Worm (Caenorhabditis elegans) whole organism, L4 larva: ENCODE data around the gene W08E12.2.
A peak's percentile ranks its signal among the peaks of the same experiment; 100 is the strongest.

Experiments used
- F26F4.8 ChIP-seq: fragments of 200-800 bp; sonication (Bioruptor generic); conservative IDR thresholded peaks from 2 replicates; pipeline ENCODE4 v1.3.6; 2022; ENCODE audit warnings: missing genetic modification characterization, missing compliant biosample characterization
- F37D6.2 ChIP-seq: sonication (generic microtip); optimal IDR thresholded peaks from 2 replicates; lab custom pipeline; 2016; ENCODE audit warnings: mild to moderate bottlenecking, missing genetic modification characterization, missing compliant biosample characterization
- F49E8.2 ChIP-seq: sonication (generic microtip); optimal IDR thresholded peaks from 2 replicates; lab custom pipeline; 2016; ENCODE audit warnings: missing compliant biosample characterization, mild to moderate bottlenecking, missing genetic modification characterization, borderline replicate concordance
- R02D3.7 ChIP-seq: fragments of 150-350 bp; sonication (generic microtip); optimal IDR thresholded peaks from 3 replicates; lab custom pipeline; 2014; ENCODE audit warnings: missing biosample characterization, missing genetic modification characterization
- T26A8.4 ChIP-seq: fragments of 200-800 bp; sonication (Bioruptor generic); IDR thresholded peaks from 2 replicates; pipeline ENCODE4 v1.3.6; 2022; ENCODE audit warnings: missing genetic modification characterization, missing compliant biosample characterization
- Y5F2A.4 ChIP-seq: fragments of 200-800 bp; sonication (Bioruptor generic); optimal IDR thresholded peaks from 2 replicates; lab custom pipeline; 2018; ENCODE audit warnings: mild to moderate bottlenecking, missing genetic modification characterization, missing compliant biosample characterization
- Y75B8A.6 ChIP-seq: fragments of 200-800 bp; sonication (Bioruptor generic); IDR thresholded peaks from 2 replicates; pipeline ENCODE4 v1.3.6; 2022; ENCODE audit warnings: missing genetic modification reagents, missing genetic modification characterization, missing compliant biosample characterization
- ZK337.2 ChIP-seq: fragments of 200-800 bp; sonication (Bioruptor generic); IDR thresholded peaks from 2 replicates; pipeline ENCODE4 v1.3.6; 2022; ENCODE audit warnings: missing genetic modification reagents, missing genetic modification characterization, missing compliant biosample characterization
- ZK546.5 ChIP-seq, 2 experiments: sonication (generic microtip); optimal IDR thresholded peaks; 2 replicates each; lab custom pipeline; 2017; ENCODE audit warnings: missing biosample characterization in 2 of 2, missing genetic modification characterization in 2 of 2
- aha-1 ChIP-seq: fragments of 150-350 bp; peaks from one replicate; lab custom pipeline; 2014; ENCODE audit warnings: missing biosample characterization, missing genetic modification characterization
- aly-2 ChIP-seq: sonication (generic microtip); optimal IDR thresholded peaks from 2 replicates; lab custom pipeline; 2018; ENCODE audit warnings: missing biosample characterization, missing genetic modification characterization
- ceh-32 ChIP-seq: sonication (generic microtip); optimal IDR thresholded peaks from 2 replicates; lab custom pipeline; 2016; ENCODE audit warnings: mild to moderate bottlenecking, missing genetic modification characterization, missing compliant biosample characterization; ENCODE audit not compliant: poor library complexity
- ceh-44 ChIP-seq: fragments of 200-800 bp; sonication (Bioruptor generic); IDR thresholded peaks from 2 replicates; pipeline ENCODE4 v1.3.6; 2022; ENCODE audit warnings: missing genetic modification reagents, missing genetic modification characterization, missing compliant biosample characterization
- ceh-62 ChIP-seq: sonication (generic microtip); optimal IDR thresholded peaks from 2 replicates; lab custom pipeline; 2017; ENCODE audit warnings: missing biosample characterization, missing genetic modification characterization
- ctbp-1 ChIP-seq: fragments of 200-800 bp; sonication (Bioruptor generic); IDR thresholded peaks from 2 replicates; pipeline ENCODE4 v1.3.6; 2022; ENCODE audit warnings: missing genetic modification reagents, missing genetic modification characterization, missing compliant biosample characterization
- daf-16 ChIP-seq, 3 experiments: sonication (generic microtip); optimal IDR thresholded peaks; 2 replicates each; lab custom pipeline; 2016 to 2017; ENCODE audit warnings: missing genetic modification characterization in 3 of 3, missing genetic modification reagents in 3 of 3, mild to moderate bottlenecking in 2 of 3, missing compliant biosample characterization in 2 of 3, missing biosample characterization in 1 of 3, moderate library complexity in 1 of 3
- duxl-1 ChIP-seq: sonication (generic microtip); optimal IDR thresholded peaks from 2 replicates; lab custom pipeline; 2016; ENCODE audit warnings: mild to moderate bottlenecking, missing genetic modification characterization, moderate library complexity, missing compliant biosample characterization; ENCODE audit not compliant: poor library complexity
- fkh-10 ChIP-seq: fragments of 150-350 bp; optimal IDR thresholded peaks from 2 replicates; lab custom pipeline; 2014; ENCODE audit warnings: missing biosample characterization, missing genetic modification reagents, missing genetic modification characterization
- jun-1 ChIP-seq: fragments of 150-350 bp; optimal IDR thresholded peaks from 2 replicates; lab custom pipeline; 2014; ENCODE audit warnings: missing biosample characterization, missing genetic modification reagents, missing genetic modification characterization
- madf-5 ChIP-seq, 2 experiments: fragments of 200-800 bp; sonication (Bioruptor generic); IDR thresholded peaks; 2 replicates each; pipeline ENCODE4 v1.3.6; 2022; ENCODE audit warnings: missing compliant biosample characterization in 2 of 2, missing genetic modification characterization in 2 of 2
- nhr-102 ChIP-seq: sonication (generic microtip); optimal IDR thresholded peaks from 2 replicates; lab custom pipeline; 2016; ENCODE audit warnings: mild to moderate bottlenecking, missing genetic modification characterization, moderate library complexity, missing compliant biosample characterization
- nhr-11 ChIP-seq: fragments of 150-350 bp; optimal IDR thresholded peaks from 2 replicates; lab custom pipeline; 2014; ENCODE audit warnings: missing biosample characterization, missing genetic modification characterization
- nhr-42 ChIP-seq: fragments of 200-800 bp; sonication (Bioruptor generic); IDR thresholded peaks from 2 replicates; pipeline ENCODE4 v1.3.6; 2022; ENCODE audit warnings: missing genetic modification characterization, missing compliant biosample characterization
- nhr-48 ChIP-seq: sonication (generic microtip); optimal IDR thresholded peaks from 2 replicates; lab custom pipeline; 2016; ENCODE audit warnings: mild to moderate bottlenecking, missing genetic modification characterization, missing compliant biosample characterization
- nhr-6 ChIP-seq: fragments of 150-350 bp; optimal IDR thresholded peaks from 2 replicates; lab custom pipeline; 2014; ENCODE audit warnings: missing biosample characterization, missing genetic modification characterization
- nhr-77 ChIP-seq: fragments of 150-350 bp; optimal IDR thresholded peaks from 2 replicates; lab custom pipeline; 2014; ENCODE audit warnings: missing biosample characterization, missing genetic modification characterization
- pqm-1 ChIP-seq: sonication (generic microtip); optimal IDR thresholded peaks from 2 replicates; lab custom pipeline; 2017; ENCODE audit warnings: missing biosample characterization, missing genetic modification characterization
- set-16 ChIP-seq: fragments of 200-800 bp; sonication (Bioruptor generic); IDR thresholded peaks from 2 replicates; pipeline ENCODE4 v1.3.6; 2022; ENCODE audit warnings: missing genetic modification reagents, missing genetic modification characterization, missing compliant biosample characterization
- snpc-4 ChIP-seq: fragments of 150-350 bp; optimal IDR thresholded peaks from 2 replicates; lab custom pipeline; 2014; ENCODE audit warnings: missing biosample characterization, missing genetic modification characterization
- unc-62 ChIP-seq, 3 experiments: fragments of 150-350 bp in 1 of 3; sonication (generic microtip); optimal IDR thresholded peaks in 2 of 3; peaks in 1 of 3; 1 replicate in 1 of 3; 2 replicates in 2 of 3; lab custom pipeline; 2014 to 2017; ENCODE audit warnings: missing biosample characterization in 3 of 3, missing genetic modification characterization in 3 of 3, missing genetic modification reagents in 3 of 3, missing genotype in 1 of 3
- zag-1 ChIP-seq: fragments of 150-350 bp; optimal IDR thresholded peaks from 2 replicates; lab custom pipeline; 2014; ENCODE audit warnings: missing biosample characterization, missing genetic modification characterization
- zfp-2 ChIP-seq: sonication (generic microtip); optimal IDR thresholded peaks from 2 replicates; lab custom pipeline; 2016; ENCODE audit warnings: mild to moderate bottlenecking, missing genetic modification characterization, missing compliant biosample characterization
- ztf-7 ChIP-seq: fragments of 150-350 bp; optimal IDR thresholded peaks from 2 replicates; lab custom pipeline; 2014; ENCODE audit warnings: missing biosample characterization, missing genetic modification characterization

W08E12.2 gene

DNA sequence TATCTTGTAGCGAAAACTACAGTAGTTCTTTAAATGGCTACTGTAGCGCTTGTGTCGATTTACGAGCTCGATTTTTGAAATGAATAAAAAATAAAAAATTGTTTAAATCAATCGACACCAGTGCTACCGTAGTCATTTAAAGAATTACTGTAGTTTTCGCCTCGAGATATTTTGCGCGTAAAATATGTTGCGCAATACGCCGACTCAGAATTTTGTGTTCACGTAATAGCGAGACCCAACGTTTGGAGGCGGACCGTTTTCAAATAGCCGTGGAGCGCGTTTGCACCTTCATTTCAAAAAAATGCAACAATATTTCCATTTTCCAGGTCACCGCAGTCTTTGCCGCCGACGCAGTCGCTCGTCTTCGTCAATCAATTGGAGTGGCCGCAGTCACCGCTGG, 45.5 kb upstream of the W08E12.2 start:
- TF ChIP-seq zfp-2 (tag; lab: Kevin White, UChicago) = no peak

ce11 chrIV:3261761-3262160, 43.9 kb upstream of the W08E12.2 start:
- TF ChIP-seq nhr-11 (tag; lab: Kevin White, UChicago) (no peak), F37D6.2 (tag; lab: Kevin White, UChicago) (no peak), ztf-7 (tag; lab: Kevin White, UChicago) (no peak), nhr-77 (tag; lab: Kevin White, UChicago) (no peak), daf-16 (GFP tag; optimal IDR thresholded peaks at IDR 0.05; lab: Kevin White, UChicago) (no peak), daf-16 (tag; optimal IDR thresholded peaks at IDR 0.05; lab: Kevin White, UChicago) (no peak), F49E8.2 (tag; lab: Kevin White, UChicago) (no peak), snpc-4 (tag; lab: Kevin White, UChicago) (no peak), ceh-62 (tag; lab: Kevin White, UChicago) (no peak), ctbp-1 (GFP tag; lab: Robert Waterston, UW) (no peak), aha-1 (tag; lab: Kevin White, UChicago) (no peak), T26A8.4 (GFP tag; lab: Robert Waterston, UW) (no peak), ceh-44 (GFP tag; lab: Robert Waterston, UW) (no peak), duxl-1 (tag; lab: Kevin White, UChicago) (no peak), madf-5 (GFP tag; IDR thresholded peaks at IDR 0.05; lab: Robert Waterston, UW) (no peak), ceh-32 (tag; lab: Kevin White, UChicago) (no peak), nhr-102 (no peak), pqm-1 (tag; lab: Kevin White, UChicago) (no peak), R02D3.7 (no peak), nhr-6 (tag; lab: Kevin White, UChicago) (no peak)

DNA sequence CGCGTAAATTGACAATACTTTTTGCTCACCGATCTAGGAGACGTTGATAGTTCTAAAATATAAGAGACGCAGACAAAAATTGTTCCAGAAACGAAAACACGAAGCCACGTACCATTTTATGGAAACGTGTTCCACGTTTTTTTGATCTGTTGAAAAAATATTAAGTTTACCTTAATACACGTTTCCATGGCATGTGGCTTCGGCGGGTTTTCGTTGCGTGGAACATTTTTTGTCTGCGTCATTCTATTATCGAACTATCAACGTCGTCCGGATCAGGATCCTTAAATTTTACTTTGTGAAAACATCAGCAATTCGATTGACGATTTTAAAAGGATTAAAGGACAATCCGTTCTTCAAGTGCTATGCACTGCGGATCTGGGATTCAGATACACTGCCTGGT, 40.0 kb upstream of the W08E12.2 start, which contains the start of gene T26C12.2:
Gene T26C12.2, minus strand, starts transcription at position 101 of the 400 bp plus-strand sequence.
- TF ChIP-seq jun-1 (tag; lab: Kevin White, UChicago) = no peak
- no peak for TF ChIP-seq ZK337.2 (GFP tag; lab: Robert Waterston, UW)
- TF ChIP-seq unc-62 (GFP tag; optimal IDR thresholded peaks at IDR 0.05 in 1 of 2; lab: Kevin White, UChicago) = no peak
- TF ChIP-seq unc-62 (tag; optimal IDR thresholded peaks at IDR 0.05; lab: Kevin White, UChicago) = no peak
- no peak for TF ChIP-seq Y5F2A.4 (GFP tag; lab: Kevin White, UChicago)
- no peak for TF ChIP-seq fkh-10 (GFP tag; lab: Kevin White, UChicago)
- no peak for TF ChIP-seq aly-2 (tag; lab: Kevin White, UChicago)

- no peak for TF ChIP-seq Y75B8A.6 (GFP tag; lab: Robert Waterston, UW)
- peak; percentile 73 for TF ChIP-seq set-16 (GFP tag; lab: Robert Waterston, UW)
- no peak for TF ChIP-seq zfp-2 (tag; lab: Kevin White, UChicago)
- 0 out of 2 replicates have a peak, but pooled peaks have one; percentile 12 for TF ChIP-seq nhr-42 (GFP tag; lab: Robert Waterston, UW)
- TF ChIP-seq ceh-62 (tag; lab: Kevin White, UChicago) = no peak
These were observed 38.8 kb upstream of the W08E12.2 start for ce11 chrIV:3266841-3267240.

DNA sequence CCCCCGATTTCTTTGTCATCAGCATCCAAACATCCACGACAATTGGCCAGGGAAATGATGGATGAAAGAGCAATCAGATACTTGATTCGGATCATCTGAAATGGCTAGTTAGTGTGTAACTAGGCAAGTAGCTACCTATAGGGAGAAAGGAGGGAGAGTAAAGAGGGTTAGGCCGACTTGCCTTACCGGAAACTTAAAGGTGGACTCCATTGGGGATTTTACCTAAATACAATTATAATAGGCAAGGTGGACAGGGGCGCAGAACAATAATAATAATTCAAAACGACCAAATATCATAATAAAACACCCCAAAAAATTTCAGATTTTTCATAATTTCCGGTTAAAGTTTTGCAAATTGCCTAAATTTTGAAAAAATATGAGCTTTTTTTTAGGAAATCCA, 38.1 kb upstream of the W08E12.2 start, which contains the start of gene clec-173:
Gene clec-173, minus strand, starts transcription at position 101 of the 400 bp plus-strand sequence.
- TF ChIP-seq F26F4.8 (GFP tag; lab: Robert Waterston, UW) (no peak), ZK546.5 (tag; optimal IDR thresholded peaks at IDR 0.05; lab: Kevin White, UChicago) (no peak), duxl-1 (tag; lab: Kevin White, UChicago) (no peak), snpc-4 (tag; lab: Kevin White, UChicago) (no peak), nhr-48 (tag; lab: Kevin White, UChicago) (no peak), ztf-7 (tag; lab: Kevin White, UChicago) (no peak), zag-1 (tag; lab: Kevin White, UChicago) (no peak)
